Fruit fly (Drosophila melanogaster) whole organism, embryonic: ENCODE measurements around the gene Alms1a.
A peak's percentile ranks its signal among the peaks of the same experiment; 100 is the strongest.

Experiments used
- BtbVII ChIP-seq: fragments of 200-800 bp; sonication (Bioruptor generic); optimal IDR thresholded peaks from 3 replicates; lab custom pipeline; 2017; ENCODE audit warnings: missing biosample characterization, mild to moderate bottlenecking, missing genetic modification characterization
- CG10462 ChIP-seq: fragments of 200-800 bp; sonication (Bioruptor generic); optimal IDR thresholded peaks from 2 replicates; lab custom pipeline; 2016; ENCODE audit warnings: missing biosample characterization, missing genetic modification characterization
- CG10654 ChIP-seq: fragments of 200-800 bp; sonication (Bioruptor generic); optimal IDR thresholded peaks from 2 replicates; lab custom pipeline; 2016; ENCODE audit warnings: missing biosample characterization, missing genetic modification characterization
- CG12219 ChIP-seq: fragments of 200-800 bp; sonication (Bioruptor generic); optimal IDR thresholded peaks from 3 replicates; lab custom pipeline; 2018; ENCODE audit warnings: missing biosample characterization, mild to moderate bottlenecking, missing genetic modification characterization
- CG12236 ChIP-seq: fragments of 200-800 bp; sonication (Bioruptor generic); optimal IDR thresholded peaks from 2 replicates; lab custom pipeline; 2016; ENCODE audit warnings: missing biosample characterization, missing genetic modification characterization
- CG15011 ChIP-seq: fragments of 200-800 bp; sonication (Bioruptor generic); optimal IDR thresholded peaks from 3 replicates; lab custom pipeline; 2018; ENCODE audit warnings: missing biosample characterization, mild to moderate bottlenecking, missing genetic modification characterization
- CG1602 ChIP-seq: fragments of 200-800 bp; sonication (Bioruptor generic); optimal IDR thresholded peaks from 3 replicates; lab custom pipeline; 2016; ENCODE audit warnings: missing biosample characterization, missing genetic modification characterization
- CG17328 ChIP-seq: fragments of 200-800 bp; sonication (Bioruptor generic); IDR thresholded peaks from 2 replicates; pipeline ENCODE4 v1.3.6; 2022; ENCODE audit warnings: missing biosample characterization, missing genetic modification characterization
- CG1792 ChIP-seq: fragments of 200-800 bp; sonication (Bioruptor generic); optimal IDR thresholded peaks from 2 replicates; lab custom pipeline; 2016; ENCODE audit warnings: missing biosample characterization, missing genetic modification characterization
- CG18011 ChIP-seq: fragments of 200-800 bp; sonication (Bioruptor generic); optimal IDR thresholded peaks from 2 replicates; lab custom pipeline; 2017; ENCODE audit warnings: missing biosample characterization, missing genetic modification characterization, mild to moderate bottlenecking, moderate library complexity, missing genotype
- CG18619 ChIP-seq: fragments of 200-800 bp; sonication (Bioruptor generic); optimal IDR thresholded peaks from 3 replicates; lab custom pipeline; 2017; ENCODE audit warnings: missing biosample characterization, mild to moderate bottlenecking, missing genetic modification characterization
- CG18764 ChIP-seq: fragments of 200-800 bp; sonication (Bioruptor generic); optimal IDR thresholded peaks from 3 replicates; lab custom pipeline; 2016; ENCODE audit warnings: missing biosample characterization, missing genetic modification characterization
- CG2116 ChIP-seq: fragments of 200-800 bp; sonication (Bioruptor generic); optimal IDR thresholded peaks from 3 replicates; lab custom pipeline; 2018; ENCODE audit warnings: missing biosample characterization, mild to moderate bottlenecking, missing genetic modification characterization
- CG2202 ChIP-seq: fragments of 200-800 bp; sonication (Bioruptor generic); optimal IDR thresholded peaks from 2 replicates; lab custom pipeline; 2018; ENCODE audit warnings: missing biosample characterization, mild to moderate bottlenecking, missing genetic modification characterization
- CG2678 ChIP-seq: fragments of 200-800 bp; sonication (Bioruptor generic); optimal IDR thresholded peaks from 3 replicates; lab custom pipeline; 2019; ENCODE audit warnings: missing biosample characterization, mild to moderate bottlenecking, missing genetic modification characterization, moderate library complexity
- CG30020 ChIP-seq: fragments of 200-800 bp; optimal IDR thresholded peaks from 2 replicates; lab custom pipeline; 2019; ENCODE audit warnings: missing biosample characterization, mild to moderate bottlenecking, missing genetic modification characterization, moderate library complexity
- CG34224 ChIP-seq: fragments of 200-800 bp; sonication (Bioruptor generic); IDR thresholded peaks from 3 replicates; pipeline ENCODE4 v1.3.6; 2022; ENCODE audit warnings: missing biosample characterization, missing genetic modification characterization; ENCODE audit not compliant: partially characterized antibody
- CG5245 ChIP-seq: fragments of 200-800 bp; sonication (Bioruptor generic); optimal IDR thresholded peaks from 3 replicates; lab custom pipeline; 2016; ENCODE audit warnings: missing biosample characterization, missing genetic modification characterization
- CG6254 ChIP-seq: fragments of 200-800 bp; sonication (Bioruptor generic); optimal IDR thresholded peaks from 3 replicates; lab custom pipeline; 2017; ENCODE audit warnings: mild to moderate bottlenecking, missing biosample characterization, missing genetic modification reagents, missing genetic modification characterization
- CG6689 ChIP-seq: fragments of 200-800 bp; sonication (Bioruptor generic); IDR thresholded peaks from 2 replicates; pipeline ENCODE4 v1.3.6; 2022; ENCODE audit warnings: missing biosample characterization, missing genetic modification characterization
- CG7271 ChIP-seq: fragments of 200-800 bp; sonication (Bioruptor generic); optimal IDR thresholded peaks from 2 replicates; lab custom pipeline; 2018; ENCODE audit warnings: missing biosample characterization, mild to moderate bottlenecking, missing genetic modification characterization, moderate library complexity
- CG7556 ChIP-seq: fragments of 200-800 bp; sonication (Bioruptor generic); optimal IDR thresholded peaks from 2 replicates; lab custom pipeline; 2017; ENCODE audit warnings: missing biosample characterization, mild to moderate bottlenecking, missing genetic modification characterization
- CG9609 ChIP-seq: fragments of 200-800 bp; sonication (Bioruptor generic); optimal IDR thresholded peaks from 3 replicates; lab custom pipeline; 2016; ENCODE audit warnings: missing biosample characterization, missing genetic modification characterization
- ERR ChIP-seq: fragments of 200-800 bp; sonication (Bioruptor generic); optimal IDR thresholded peaks from 2 replicates; lab custom pipeline; 2016; ENCODE audit warnings: missing biosample characterization, missing genetic modification characterization
- Elba2 ChIP-seq: fragments of 200-800 bp; sonication (Bioruptor generic); optimal IDR thresholded peaks from 3 replicates; lab custom pipeline; 2016; ENCODE audit warnings: missing biosample characterization, missing genetic modification characterization
- Fer1 ChIP-seq: fragments of 200-800 bp; sonication (Bioruptor generic); optimal IDR thresholded peaks from 2 replicates; lab custom pipeline; 2017; ENCODE audit warnings: missing biosample characterization, mild to moderate bottlenecking, missing genetic modification characterization
- GATAe ChIP-seq: fragments of 200-800 bp; sonication (Bioruptor generic); conservative IDR thresholded peaks from 2 replicates; pipeline ENCODE4 v1.3.6; 2022; ENCODE audit warnings: missing biosample characterization, missing genetic modification characterization
- Hmr ChIP-seq: fragments of 200-800 bp; sonication (Bioruptor generic); optimal IDR thresholded peaks from 3 replicates; lab custom pipeline; 2017; ENCODE audit warnings: mild to moderate bottlenecking, missing biosample characterization, missing genetic modification reagents, missing genetic modification characterization
- Hr3 ChIP-seq: fragments of 200-800 bp; sonication (Bioruptor generic); optimal IDR thresholded peaks from 3 replicates; lab custom pipeline; 2016; ENCODE audit warnings: missing biosample characterization, missing genetic modification characterization
- Mrtf ChIP-seq: fragments of 200-800 bp; sonication (Bioruptor generic); IDR thresholded peaks from 3 replicates; pipeline ENCODE4 v1.3.6; 2022; ENCODE audit warnings: missing biosample characterization, missing genetic modification characterization
- Neu2 ChIP-seq: fragments of 200-800 bp; sonication (Bioruptor generic); optimal IDR thresholded peaks from 3 replicates; lab custom pipeline; 2016; ENCODE audit warnings: missing biosample characterization, missing genetic modification characterization, borderline replicate concordance
- Nf-YA ChIP-seq: fragments of 200-800 bp; sonication (Bioruptor generic); IDR thresholded peaks from 2 replicates; pipeline ENCODE4 v1.3.6; 2022; ENCODE audit warnings: missing biosample characterization, missing genetic modification characterization
- PHDP ChIP-seq: fragments of 200-800 bp; sonication (Bioruptor generic); optimal IDR thresholded peaks from 3 replicates; lab custom pipeline; 2018; ENCODE audit warnings: missing biosample characterization, mild to moderate bottlenecking, missing genetic modification characterization, moderate library complexity
- Taf1 ChIP-seq: fragments of 200-800 bp; sonication (Bioruptor generic); IDR thresholded peaks from 2 replicates; pipeline ENCODE4 v1.3.6; 2022; ENCODE audit warnings: missing biosample characterization, missing genetic modification characterization
- br ChIP-seq: fragments of >200 bp; optimal IDR thresholded peaks from 2 replicates; lab custom pipeline; 2017
- bsh ChIP-seq, 2 experiments: fragments of 200-800 bp; sonication (Bioruptor generic); optimal IDR thresholded peaks; 2 replicates each; lab custom pipeline; 2017 to 2018; ENCODE audit warnings: mild to moderate bottlenecking in 2 of 2, missing biosample characterization in 2 of 2, missing genetic modification characterization in 2 of 2, moderate library complexity in 1 of 2
- corto ChIP-seq: fragments of 200-800 bp; sonication (Bioruptor generic); optimal IDR thresholded peaks from 2 replicates; lab custom pipeline; 2016; ENCODE audit warnings: missing biosample characterization, mild to moderate bottlenecking, missing genetic modification characterization, moderate library complexity
- da ChIP-seq: fragments of 200-800 bp; sonication (Bioruptor generic); optimal IDR thresholded peaks from 2 replicates; lab custom pipeline; 2016; ENCODE audit warnings: missing biosample characterization, missing genetic modification characterization
- fu2 ChIP-seq: fragments of 200-800 bp; sonication (Bioruptor generic); optimal IDR thresholded peaks from 2 replicates; lab custom pipeline; 2016; ENCODE audit warnings: missing biosample characterization, missing genetic modification characterization
- jing ChIP-seq: fragments of 200-800 bp; sonication (Bioruptor generic); optimal IDR thresholded peaks from 2 replicates; lab custom pipeline; 2018; ENCODE audit warnings: missing biosample characterization, mild to moderate bottlenecking, missing genetic modification characterization
- kay ChIP-seq: fragments of 200-800 bp; sonication (Bioruptor generic); optimal IDR thresholded peaks from 2 replicates; lab custom pipeline; 2016; ENCODE audit warnings: missing biosample characterization, missing genetic modification characterization
- klu ChIP-seq: fragments of 200-800 bp; sonication (Bioruptor generic); IDR thresholded peaks from 2 replicates; pipeline ENCODE4 v1.3.6; 2022; ENCODE audit warnings: missing biosample characterization, missing genetic modification characterization
- mam ChIP-seq: fragments of 200-800 bp; sonication (Bioruptor generic); optimal IDR thresholded peaks from 3 replicates; lab custom pipeline; 2016; ENCODE audit warnings: missing biosample characterization, missing genetic modification characterization
- p53 ChIP-seq: fragments of 200-800 bp; sonication (Bioruptor generic); optimal IDR thresholded peaks from 2 replicates; lab custom pipeline; 2016; ENCODE audit warnings: missing biosample characterization, missing genetic modification characterization
- repo ChIP-seq: fragments of 200-800 bp; sonication (Bioruptor generic); optimal IDR thresholded peaks from 2 replicates; lab custom pipeline; 2016; ENCODE audit warnings: missing biosample characterization, missing genetic modification characterization
- scrt ChIP-seq: fragments of 200-800 bp; sonication (Bioruptor generic); optimal IDR thresholded peaks from 2 replicates; lab custom pipeline; 2018; ENCODE audit warnings: missing biosample characterization, mild to moderate bottlenecking, missing genetic modification characterization, moderate library complexity
- sens ChIP-seq: fragments of 200-800 bp; sonication (Bioruptor generic); peaks from one replicate; lab custom pipeline; 2016; ENCODE audit warnings: missing biosample characterization, missing genetic modification characterization
- sima ChIP-seq: fragments of 200-800 bp; sonication (Bioruptor generic); optimal IDR thresholded peaks from 2 replicates; lab custom pipeline; 2016; ENCODE audit warnings: missing biosample characterization, missing genetic modification characterization
- trh ChIP-seq: fragments of 200-800 bp; sonication (Bioruptor generic); optimal IDR thresholded peaks from 2 replicates; lab custom pipeline; 2016; ENCODE audit warnings: missing biosample characterization, missing genetic modification characterization
- twi ChIP-seq: fragments of 200-800 bp; optimal IDR thresholded peaks from 2 replicates; lab custom pipeline; 2019; ENCODE audit warnings: missing biosample characterization, mild to moderate bottlenecking, missing genetic modification characterization, moderate library complexity
- vnd ChIP-seq: fragments of 200-800 bp; sonication (Bioruptor generic); IDR thresholded peaks from 3 replicates; pipeline ENCODE4 v1.3.6; 2022; ENCODE audit warnings: missing biosample characterization, missing genetic modification characterization; ENCODE audit not compliant: partially characterized antibody

Gene Alms1a

dm6 chrX:4684444-4684924 is 48.7 kb upstream of the Alms1a start (continued):
- TF ChIP-seq p53 (GFP tag; lab: Kevin White, UChicago) (peak; percentile 72), scrt (GFP tag; lab: Kevin White, UChicago) (peak; percentile 64), CG7271 (tag; lab: Kevin White, UChicago) (no peak), ERR (GFP tag; lab: Kevin White, UChicago) (peak; percentile 79), twi (tag; lab: Kevin White, UChicago) (peak; percentile 90), Taf1 (peak; percentile 77), Neu2 (no peak), CG2202 (tag; lab: Kevin White, UChicago) (no peak), CG30020 (peak; percentile 58), CG5245 (GFP tag; lab: Kevin White, UChicago) (peak; percentile 70), CG2116 (GFP tag; lab: Kevin White, UChicago) (peak; percentile 97), sima (GFP tag; lab: Kevin White, UChicago) (no peak), CG7556 (GFP tag; lab: Kevin White, UChicago) (peak; percentile 65), CG6254 (GFP tag; lab: Kevin White, UChicago) (peak; percentile 19), Hmr (GFP tag; lab: Kevin White, UChicago) (peak; percentile 91), CG9609 (GFP tag; lab: Kevin White, UChicago) (peak; percentile 81), Elba2 (GFP tag; lab: Kevin White, UChicago) (peak; percentile 89), sens (GFP tag; lab: Kevin White, UChicago) (peak; percentile 95), CG12236 (GFP tag; lab: Kevin White, UChicago) (peak; percentile 11), CG12219 (GFP tag; lab: Kevin White, UChicago) (peak; percentile 75), CG6689 (GFP tag; lab: Robert Waterston, UW) (peak; percentile 86), CG2678 (peak; percentile 84), CG18619 (GFP tag; lab: Kevin White, UChicago) (peak; percentile 78), CG34224 (GFP tag; lab: Robert Waterston, UW) (peak; percentile 74; the same call in 2 of the 3 replicates), trh (GFP tag; lab: Kevin White, UChicago) (peak; percentile 29), mam (peak; percentile 91), Fer1 (GFP tag; lab: Kevin White, UChicago) (peak; percentile 83), br (no peak), bsh (GFP tag; optimal IDR thresholded peaks at IDR 0.05; lab: Kevin White, UChicago) (peak in 1 of 2 experiments; percentile 62), CG1792 (GFP tag; lab: Kevin White, UChicago) (peak; percentile 69), CG1602 (peak; percentile 70), GATAe (peak; percentile 72; the same call in 1 of the 2 replicates), jing (GFP tag; lab: Kevin White, UChicago) (no peak), kay (peak; percentile 98), CG17328 (GFP tag; lab: Robert Waterston, UW) (peak; percentile 83), klu (GFP tag; lab: Robert Waterston, UW) (peak; percentile 73), Hr3 (GFP tag; lab: Kevin White, UChicago) (peak; percentile 71), repo (peak; percentile 85), corto (GFP tag; lab: Kevin White, UChicago) (no peak), Nf-YA (GFP tag; lab: Robert Waterston, UW) (peak; percentile 76; the same call in 1 of the 2 replicates), da (GFP tag; lab: Kevin White, UChicago) (peak; percentile 58), CG15011 (peak; percentile 57), CG18011 (peak; percentile 71), CG10654 (peak; percentile 61), CG18764 (GFP tag; lab: Kevin White, UChicago) (peak; percentile 75), PHDP (tag; lab: Kevin White, UChicago) (peak; percentile 82), Mrtf (GFP tag; lab: Robert Waterston, UW) (peak; percentile 85), CG10462 (GFP tag; lab: Kevin White, UChicago) (peak; percentile 60), BtbVII (GFP tag; lab: Kevin White, UChicago) (no peak), fu2 (GFP tag; lab: Kevin White, UChicago) (peak; percentile 88), vnd (GFP tag; lab: Robert Waterston, UW) (peak; percentile 73)
